Worm (Caenorhabditis elegans): ENCODE data around the gene hot-3.

hot-3 gene

ce11 chrII:13888278-13888677 is 43.6 kb downstream of the hot-3 start, which contains the start of gene mcd-1 (continued):
- TF ChIP-seq pqm-1 (tag; optimal IDR thresholded peaks at IDR 0.05): no peak
- TF ChIP-seq F26F4.8 (GFP tag; conservative IDR thresholded peaks at IDR 0.05): no peak
- no peak for TF ChIP-seq gei-8 (GFP tag; optimal IDR thresholded peaks at IDR 0.05)
- TF ChIP-seq tag-97 (GFP tag; IDR thresholded peaks at IDR 0.05): no peak
- peak; percentile 89 for TF ChIP-seq nhr-77 (tag; optimal IDR thresholded peaks at IDR 0.05)
- no peak for TF ChIP-seq nhr-25 (tag; optimal IDR thresholded peaks at IDR 0.05; ENCODE audit: borderline replicate concordance, insufficient read depth)
- no peak for TF ChIP-seq ceh-44 (GFP tag; IDR thresholded peaks at IDR 0.05)
- no peak for TF ChIP-seq daf-19 (GFP tag; conservative IDR thresholded peaks at IDR 0.05)
- no peak for TF ChIP-seq duxl-1 (tag; optimal IDR thresholded peaks at IDR 0.05; ENCODE audit: poor library complexity)
- TF ChIP-seq mdt-29 (GFP tag; IDR thresholded peaks at IDR 0.05): no peak
- TF ChIP-seq F10B5.3 (tag; optimal IDR thresholded peaks at IDR 0.05): no peak
- no peak for TF ChIP-seq nhr-11 (tag; optimal IDR thresholded peaks at IDR 0.05)
- TF ChIP-seq lin-15B (tag; optimal IDR thresholded peaks at IDR 0.05): peak; percentile 11
- no peak for TF ChIP-seq unc-39 (tag; optimal IDR thresholded peaks at IDR 0.05)
- TF ChIP-seq unc-130 (GFP tag; optimal IDR thresholded peaks at IDR 0.05): peak; percentile 5
- TF ChIP-seq madf-9 (GFP tag; conservative IDR thresholded peaks at IDR 0.05): no peak
- TF ChIP-seq hmg-1.1 (GFP tag; IDR thresholded peaks at IDR 0.05): peak; percentile 51; the same call in 1 of the 2 replicates
- TF ChIP-seq pha-4 (GFP tag; IDR thresholded peaks at IDR 0.05): no peak
- peak; percentile 1 for TF ChIP-seq pha-4 (tag; optimal IDR thresholded peaks at IDR 0.05)
- TF ChIP-seq zag-1 (tag; optimal IDR thresholded peaks at IDR 0.05): no peak
- TF ChIP-seq nhr-41 (GFP tag; IDR thresholded peaks at IDR 0.05): no peak
- no peak for TF ChIP-seq zfp-2 (tag; optimal IDR thresholded peaks at IDR 0.05)
- no peak for TF ChIP-seq saeg-2 (GFP tag; IDR thresholded peaks at IDR 0.05)
- no peak for TF ChIP-seq ztf-7 (tag; optimal IDR thresholded peaks at IDR 0.05)
- no peak for TF ChIP-seq mxl-2 (GFP tag; conservative IDR thresholded peaks at IDR 0.05)
- TF ChIP-seq spr-3 (GFP tag; optimal IDR thresholded peaks at IDR 0.05): no peak
- 0 out of 2 replicates have a peak, but pooled peaks have one; percentile 22 for TF ChIP-seq ctbp-1 (GFP tag; IDR thresholded peaks at IDR 0.05)
- no peak for TF ChIP-seq lim-7 (GFP tag; IDR thresholded peaks at IDR 0.05)
- no peak for TF ChIP-seq set-16 (GFP tag; IDR thresholded peaks at IDR 0.05)
- no peak for TF ChIP-seq ZK337.2 (GFP tag; IDR thresholded peaks at IDR 0.05)
- TF ChIP-seq dve-1 (tag; optimal IDR thresholded peaks at IDR 0.05; ENCODE audit: insufficient read depth): peak; percentile 62
- TF ChIP-seq ceh-62 (tag; optimal IDR thresholded peaks at IDR 0.05): no peak
- peak; percentile 71 for TF ChIP-seq mes-2 (tag; optimal IDR thresholded peaks at IDR 0.05; ENCODE audit: poor library complexity, severe bottlenecking)
- TF ChIP-seq sdz-12 (GFP tag; optimal IDR thresholded peaks at IDR 0.05): no peak
- TF ChIP-seq snpc-4 (tag; optimal IDR thresholded peaks at IDR 0.05): no peak
- no peak for TF ChIP-seq lin-29 (GFP tag; IDR thresholded peaks at IDR 0.05)

DNA sequence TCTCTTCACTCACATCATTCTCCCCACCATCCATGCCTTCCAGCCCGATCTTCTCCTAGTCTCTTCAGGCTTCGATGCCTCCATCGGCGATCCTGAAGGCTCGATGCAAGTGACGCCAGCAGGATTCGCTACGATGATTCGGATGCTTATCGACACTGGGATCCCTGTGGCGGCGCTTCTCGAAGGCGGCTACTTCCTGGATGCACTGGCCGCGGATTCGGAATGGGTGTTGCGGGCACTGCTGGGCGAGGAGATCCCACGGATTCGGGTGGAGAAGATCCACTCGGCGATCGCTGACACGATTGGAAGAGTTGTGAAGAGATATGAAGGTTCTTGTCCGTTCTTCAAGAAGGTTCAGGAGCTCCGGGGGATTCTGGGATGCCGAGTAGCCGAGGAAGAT is 45.4 kb downstream of the hot-3 start:
- TF ChIP-seq set-16 (GFP tag; IDR thresholded peaks at IDR 0.05) (peak; percentile 90), lir-3 (tag; optimal IDR thresholded peaks at IDR 0.05) (no peak)

DNA sequence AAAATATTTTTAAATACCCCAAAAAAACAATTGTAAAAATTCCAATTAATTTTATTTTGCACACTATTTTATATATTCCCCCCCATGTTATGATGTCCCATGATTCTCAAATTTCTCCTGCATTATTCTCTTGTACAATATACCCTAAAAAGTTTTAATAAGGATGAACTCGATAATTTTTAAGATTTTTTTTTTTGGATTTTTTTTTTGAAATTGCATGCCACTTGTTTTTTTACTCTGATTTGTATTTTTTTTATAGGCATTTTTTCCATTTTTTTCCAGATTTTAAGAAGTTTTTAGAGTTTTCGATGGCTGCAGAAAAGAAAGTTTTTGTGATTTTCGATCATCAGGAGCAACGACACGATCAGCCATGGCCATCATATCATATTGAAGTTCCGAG is 49.4 kb downstream of the hot-3 start, which contains the start of gene hda-10:
Gene hda-10 (plus strand): TSS at position 301 of the 400 bp plus-strand sequence.
- TF ChIP-seq unc-62 (GFP tag; optimal IDR thresholded peaks at IDR 0.05 in 1 of 2) (peak in 1 of 2 experiments; percentile 77), unc-62 (tag; optimal IDR thresholded peaks at IDR 0.05) (no peak), zip-11 (GFP tag; IDR thresholded peaks at IDR 0.05) (no peak)
